Fruit fly (Drosophila melanogaster) whole organism, embryonic: ENCODE data around the gene beag.

Experiments used
- Ada2b ChIP-seq: fragments of 200-800 bp; sonication (Bioruptor generic); IDR thresholded peaks from 2 replicates; pipeline ENCODE4 v1.3.6; 2022; ENCODE audit warnings: missing biosample characterization, missing genetic modification characterization
- Aef1 ChIP-seq: fragments of 200-800 bp; sonication (Bioruptor generic); IDR thresholded peaks from 3 replicates; pipeline ENCODE4 v1.3.6; 2022; ENCODE audit warnings: missing biosample characterization, missing genetic modification characterization
- Asciz ChIP-seq: fragments of 200-800 bp; sonication (Bioruptor generic); optimal IDR thresholded peaks from 2 replicates; lab custom pipeline; 2017; ENCODE audit warnings: missing biosample characterization, mild to moderate bottlenecking, missing genetic modification characterization, missing genetic modification reagents
- CG10366 ChIP-seq: fragments of 200-800 bp; sonication (Bioruptor generic); IDR thresholded peaks from 2 replicates; pipeline ENCODE4 v1.3.6; 2022; ENCODE audit warnings: missing biosample characterization, missing genetic modification characterization
- CG10959 ChIP-seq: fragments of 200-800 bp; sonication (Bioruptor generic); IDR thresholded peaks from 2 replicates; pipeline ENCODE4 v1.3.6; 2022; ENCODE audit warnings: missing biosample characterization, missing genetic modification characterization
- CG12659 ChIP-seq: fragments of 200-800 bp; sonication (Bioruptor generic); optimal IDR thresholded peaks from 3 replicates; lab custom pipeline; 2017; ENCODE audit warnings: mild to moderate bottlenecking, missing biosample characterization, missing genetic modification reagents, missing genetic modification characterization
- CG12769 ChIP-seq: fragments of 200-800 bp; sonication (Bioruptor generic); optimal IDR thresholded peaks from 2 replicates; lab custom pipeline; 2019; ENCODE audit warnings: missing biosample characterization, mild to moderate bottlenecking, missing genetic modification characterization, moderate library complexity
- CG13424 ChIP-seq: fragments of 200-800 bp; sonication (Bioruptor generic); optimal IDR thresholded peaks from 2 replicates; lab custom pipeline; 2019; ENCODE audit warnings: missing biosample characterization, mild to moderate bottlenecking, missing genetic modification characterization, moderate library complexity
- CG14014 ChIP-seq: fragments of 200-800 bp; sonication (Bioruptor generic); IDR thresholded peaks from 2 replicates; pipeline ENCODE4 v1.3.6; 2022; ENCODE audit warnings: missing biosample characterization, missing genetic modification characterization
- CG14667 ChIP-seq: fragments of 200-800 bp; sonication (Bioruptor generic); IDR thresholded peaks from 2 replicates; pipeline ENCODE4 v1.3.6; 2022; ENCODE audit warnings: missing biosample characterization, missing genetic modification characterization
- CG1603 ChIP-seq: fragments of 200-800 bp; sonication (Bioruptor generic); optimal IDR thresholded peaks from 2 replicates; lab custom pipeline; 2019; ENCODE audit warnings: missing biosample characterization, mild to moderate bottlenecking, missing genetic modification characterization, moderate library complexity
- CG17359 ChIP-seq: fragments of 200-800 bp; sonication (Bioruptor generic); optimal IDR thresholded peaks from 3 replicates; lab custom pipeline; 2018; ENCODE audit warnings: missing biosample characterization, mild to moderate bottlenecking, missing genetic modification characterization, moderate library complexity
- CG17612 ChIP-seq: fragments of 200-800 bp; sonication (Bioruptor generic); IDR thresholded peaks from 2 replicates; pipeline ENCODE4 v1.3.6; 2022; ENCODE audit warnings: missing biosample characterization, missing genetic modification characterization
- CG17912 ChIP-seq: fragments of 200-800 bp; sonication (Bioruptor generic); optimal IDR thresholded peaks from 2 replicates; lab custom pipeline; 2018; ENCODE audit warnings: missing biosample characterization, mild to moderate bottlenecking, missing genetic modification characterization
- CG2678 ChIP-seq: fragments of 200-800 bp; sonication (Bioruptor generic); optimal IDR thresholded peaks from 3 replicates; lab custom pipeline; 2019; ENCODE audit warnings: missing biosample characterization, mild to moderate bottlenecking, missing genetic modification characterization, moderate library complexity
- CG2875 ChIP-seq: fragments of 200-800 bp; sonication (Bioruptor generic); optimal IDR thresholded peaks from 2 replicates; lab custom pipeline; 2017; ENCODE audit warnings: missing biosample characterization, mild to moderate bottlenecking, missing genetic modification characterization, missing genetic modification reagents
- CG8089 ChIP-seq: fragments of 200-800 bp; sonication (Bioruptor generic); optimal IDR thresholded peaks from 3 replicates; lab custom pipeline; 2016; ENCODE audit warnings: missing biosample characterization, missing genetic modification characterization
- D ChIP-seq, 2 experiments: fragments of 200-800 bp in 1 of 2; fragments of >200 bp in 1 of 2; sonication (Bioruptor generic) in 1 of 2; optimal IDR thresholded peaks; 2 replicates in 1 of 2; 3 replicates in 1 of 2; lab custom pipeline; 2017; ENCODE audit warnings: mild to moderate bottlenecking in 1 of 2, missing biosample characterization in 1 of 2, missing genetic modification characterization in 1 of 2, missing genetic modification reagents in 1 of 2
- Dbx ChIP-seq: fragments of 200-800 bp; sonication (Bioruptor generic); IDR thresholded peaks from 3 replicates; pipeline ENCODE4 v1.3.6; 2022; ENCODE audit warnings: missing biosample characterization, missing genetic modification characterization
- Deaf1 ChIP-seq: fragments of 200-800 bp; optimal IDR thresholded peaks from 3 replicates; lab custom pipeline; 2019; ENCODE audit warnings: missing biosample characterization, mild to moderate bottlenecking, missing genetic modification characterization, moderate library complexity
- Ets97D ChIP-seq: fragments of 200-800 bp; sonication (Bioruptor generic); optimal IDR thresholded peaks from 3 replicates; lab custom pipeline; 2016; ENCODE audit warnings: missing biosample characterization, missing genetic modification characterization
- Hand ChIP-seq: fragments of 200-800 bp; sonication (Bioruptor generic); optimal IDR thresholded peaks from 2 replicates; lab custom pipeline; 2017; ENCODE audit warnings: mild to moderate bottlenecking, missing biosample characterization, missing genetic modification reagents, missing genetic modification characterization
- Oaz ChIP-seq: fragments of 200-800 bp; sonication (Bioruptor generic); IDR thresholded peaks from 2 replicates; pipeline ENCODE4 v1.3.6; 2022; ENCODE audit warnings: missing biosample characterization, missing genetic modification characterization
- Oli ChIP-seq: fragments of 200-800 bp; sonication (Bioruptor generic); optimal IDR thresholded peaks from 2 replicates; lab custom pipeline; 2018; ENCODE audit warnings: missing biosample characterization, mild to moderate bottlenecking, missing genetic modification characterization, moderate library complexity
- Ptx1 ChIP-seq: fragments of 200-800 bp; sonication (Bioruptor generic); IDR thresholded peaks from 2 replicates; pipeline ENCODE4 v1.3.6; 2022; ENCODE audit warnings: missing biosample characterization, missing genetic modification characterization
- Xbp1 ChIP-seq: fragments of 200-800 bp; sonication (Bioruptor generic); optimal IDR thresholded peaks from 3 replicates; lab custom pipeline; 2016; ENCODE audit warnings: missing biosample characterization, mild to moderate bottlenecking, missing genetic modification characterization
- Xrp1 ChIP-seq: fragments of 200-800 bp; sonication (Bioruptor generic); IDR thresholded peaks from 2 replicates; pipeline ENCODE4 v1.3.6; 2022; ENCODE audit warnings: missing biosample characterization, missing genetic modification characterization
- ato ChIP-seq: fragments of 200-800 bp; sonication (Bioruptor generic); IDR thresholded peaks from 2 replicates; pipeline ENCODE4 v1.3.6; 2022; ENCODE audit warnings: missing biosample characterization, missing genetic modification characterization; ENCODE audit not compliant: partially characterized antibody
- cwo ChIP-seq: fragments of 200-800 bp; sonication (Bioruptor generic); optimal IDR thresholded peaks from 3 replicates; lab custom pipeline; 2017; ENCODE audit warnings: missing biosample characterization, missing genetic modification characterization, mild to moderate bottlenecking, moderate library complexity, missing genetic modification reagents
- dpn ChIP-seq, 2 experiments: fragments of 200-800 bp; sonication (Bioruptor generic); optimal IDR thresholded peaks; 3 replicates each; lab custom pipeline; 2016; ENCODE audit warnings: missing biosample characterization in 2 of 2, missing genetic modification characterization in 2 of 2
- dysf ChIP-seq: fragments of 200-800 bp; sonication (Bioruptor generic); IDR thresholded peaks from 3 replicates; pipeline ENCODE4 v1.3.6; 2022; ENCODE audit warnings: missing biosample characterization, missing genetic modification characterization
- esg ChIP-seq: fragments of 200-800 bp; sonication (Bioruptor generic); conservative IDR thresholded peaks from 2 replicates; pipeline ENCODE4 v1.3.6; 2022; ENCODE audit warnings: missing biosample characterization, missing genetic modification characterization
- gcm ChIP-seq: fragments of 200-800 bp; sonication (Bioruptor generic); optimal IDR thresholded peaks from 2 replicates; lab custom pipeline; 2019; ENCODE audit warnings: missing biosample characterization, mild to moderate bottlenecking, missing genetic modification characterization, moderate library complexity
- grau ChIP-seq: fragments of 200-800 bp; optimal IDR thresholded peaks from 3 replicates; lab custom pipeline; 2019; ENCODE audit warnings: missing biosample characterization, mild to moderate bottlenecking, missing genetic modification characterization, moderate library complexity
- gro ChIP-seq: fragments of 200-800 bp; sonication (Bioruptor generic); optimal IDR thresholded peaks from 2 replicates; lab custom pipeline; 2016; ENCODE audit warnings: missing biosample characterization, missing genetic modification characterization
- lab ChIP-seq: fragments of 200-800 bp; sonication (Bioruptor generic); optimal IDR thresholded peaks from 3 replicates; lab custom pipeline; 2017; ENCODE audit warnings: missing biosample characterization, missing genetic modification characterization, mild to moderate bottlenecking, moderate library complexity, missing genetic modification reagents
- mam ChIP-seq: fragments of 200-800 bp; sonication (Bioruptor generic); optimal IDR thresholded peaks from 3 replicates; lab custom pipeline; 2016; ENCODE audit warnings: missing biosample characterization, missing genetic modification characterization
- nmo ChIP-seq: fragments of 200-800 bp; sonication (Bioruptor generic); optimal IDR thresholded peaks from 2 replicates; lab custom pipeline; 2018; ENCODE audit warnings: missing biosample characterization, mild to moderate bottlenecking, missing genetic modification characterization, moderate library complexity
- prd ChIP-seq, 3 experiments: fragments of >200 bp in 2 of 3; fragments of 200-800 bp in 1 of 3; sonication (Bioruptor generic) in 1 of 3; optimal IDR thresholded peaks in 2 of 3; IDR thresholded peaks in 1 of 3; 2 replicates in 2 of 3; 3 replicates in 1 of 3; pipeline versions ENCODE4 v1.3.6 to Lab custom; 2017 to 2022; ENCODE audit warnings: missing biosample characterization in 1 of 3, missing genetic modification characterization in 1 of 3
- ranshi ChIP-seq: fragments of 200-800 bp; sonication (Bioruptor generic); IDR thresholded peaks from 2 replicates; pipeline ENCODE4 v1.3.6; 2022; ENCODE audit warnings: missing biosample characterization, missing genetic modification characterization
- scrt ChIP-seq: fragments of 200-800 bp; sonication (Bioruptor generic); optimal IDR thresholded peaks from 2 replicates; lab custom pipeline; 2018; ENCODE audit warnings: missing biosample characterization, mild to moderate bottlenecking, missing genetic modification characterization, moderate library complexity
- stc ChIP-seq: fragments of 200-800 bp; sonication (Bioruptor generic); IDR thresholded peaks from 2 replicates; pipeline ENCODE4 v1.3.6; 2022; ENCODE audit warnings: missing biosample characterization, missing genetic modification characterization
- unpg ChIP-seq: fragments of 200-800 bp; sonication (Bioruptor generic); optimal IDR thresholded peaks from 3 replicates; lab custom pipeline; 2018; ENCODE audit warnings: missing biosample characterization, mild to moderate bottlenecking, missing genetic modification characterization, moderate library complexity
- vvl ChIP-seq: fragments of 200-800 bp; sonication (Bioruptor generic); IDR thresholded peaks from 2 replicates; pipeline ENCODE4 v1.3.6; 2022; ENCODE audit warnings: missing biosample characterization, missing genetic modification characterization
- z ChIP-seq: fragments of 200-800 bp; sonication (Bioruptor generic); IDR thresholded peaks from 3 replicates; pipeline ENCODE4 v1.3.6; 2022; ENCODE audit warnings: missing biosample characterization, missing genetic modification characterization
- zf30C ChIP-seq: fragments of 200-800 bp; sonication (Bioruptor generic); optimal IDR thresholded peaks from 3 replicates; lab custom pipeline; 2018; ENCODE audit warnings: missing biosample characterization, mild to moderate bottlenecking, missing genetic modification characterization

Gene beag

DNA sequence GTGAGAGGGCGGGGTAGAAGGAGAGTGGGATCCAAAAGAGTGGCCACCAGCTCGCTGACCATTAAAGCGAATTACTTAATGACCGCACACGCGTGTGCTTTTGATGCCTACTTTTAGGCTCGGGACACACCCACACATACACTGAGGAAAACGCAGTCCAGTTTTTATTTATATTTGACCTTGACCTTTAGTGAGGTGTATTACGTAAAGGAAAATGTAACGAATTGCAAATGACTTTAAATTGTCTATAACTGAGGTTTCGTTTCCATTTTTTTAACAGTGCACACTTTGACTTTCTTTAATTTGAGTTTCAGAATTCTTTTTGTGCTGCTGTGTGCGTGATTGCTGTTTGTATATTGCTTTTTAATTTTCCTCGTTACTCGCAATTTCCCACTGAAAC is 20.4 kb upstream of the beag start (continued):
- TF ChIP-seq CG17912 (GFP tag; lab: Kevin White, UChicago) (no peak), ranshi (GFP tag; lab: Robert Waterston, UW) (0 out of 2 replicates have a peak, but pooled peaks have one; percentile 31), CG10959 (GFP tag; lab: Robert Waterston, UW) (no peak), Oli (tag; lab: Kevin White, UChicago) (no peak)

DNA sequence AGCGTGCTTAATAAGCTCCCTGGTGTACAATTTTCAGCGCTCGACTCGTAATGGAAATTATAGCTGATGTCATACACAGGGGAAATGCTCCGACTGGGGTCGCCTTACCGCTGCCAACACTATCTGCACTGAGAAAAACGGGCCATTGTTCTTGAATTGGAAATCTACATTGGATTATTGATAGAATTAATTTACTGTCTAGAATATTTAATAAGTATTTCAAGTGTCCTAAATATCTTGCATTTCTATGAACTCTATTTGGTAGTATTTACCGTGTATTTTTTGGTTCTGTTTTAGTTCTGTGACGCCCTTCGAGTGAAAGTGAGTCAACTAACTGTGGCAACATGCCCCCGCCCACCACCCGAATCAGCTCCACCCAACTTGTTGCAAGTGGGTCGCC is 18.5 kb upstream of the beag start:
- TF ChIP-seq Xrp1 (peak; percentile 53; the same call in 1 of the 2 replicates), prd (optimal IDR thresholded peaks at IDR 0.05; lab: Kevin White, UChicago) (no peak), prd (GFP tag; IDR thresholded peaks at IDR 0.05; lab: Robert Waterston, UW) (peak; percentile 39; the same call in 1 of the 3 replicates), Oaz (GFP tag; lab: Robert Waterston, UW) (peak; percentile 38), Asciz (GFP tag; lab: Kevin White, UChicago) (peak; percentile 46), dpn (GFP tag; optimal IDR thresholded peaks at IDR 0.05; lab: Kevin White, UChicago) (peak in 1 of 2 experiments; percentile 17), cwo (peak; percentile 39), CG13424 (tag; lab: Kevin White, UChicago) (peak; percentile 30), Hand (GFP tag; lab: Kevin White, UChicago) (peak; percentile 25), CG17359 (tag; lab: Kevin White, UChicago) (peak; percentile 65), CG2678 (tag; lab: Kevin White, UChicago) (peak; percentile 63), ato (GFP tag; lab: Robert Waterston, UW) (no peak), mam (GFP tag; lab: Kevin White, UChicago) (peak; percentile 2), CG8089 (no peak), Aef1 (GFP tag; lab: Robert Waterston, UW) (0 out of 3 replicates have a peak, but pooled peaks have one; percentile 14), zf30C (peak; percentile 28), gro (GFP tag; lab: Kevin White, UChicago) (no peak), Ets97D (GFP tag; lab: Kevin White, UChicago) (no peak), CG1603 (peak; percentile 58), D (optimal IDR thresholded peaks at IDR 0.05; lab: Kevin White, UChicago) (no peak), D (GFP tag; optimal IDR thresholded peaks at IDR 0.05; lab: Kevin White, UChicago) (peak; percentile 15), Ada2b (0 out of 2 replicates have a peak, but pooled peaks have one; percentile 16), Dbx (peak; percentile 41; the same call in 1 of the 3 replicates), CG10366 (GFP tag; lab: Robert Waterston, UW) (peak; percentile 51; the same call in 1 of the 2 replicates), CG12769 (tag; lab: Kevin White, UChicago) (peak; percentile 54), CG12659 (GFP tag; lab: Kevin White, UChicago) (peak; percentile 26), esg (GFP tag; lab: Robert Waterston, UW) (0 out of 2 replicates have a peak, but pooled peaks have one; percentile 7), vvl (GFP tag; lab: Robert Waterston, UW) (peak; percentile 40; the same call in 1 of the 2 replicates), dysf (GFP tag; lab: Robert Waterston, UW) (peak; percentile 68), CG14667 (GFP tag; lab: Robert Waterston, UW) (no peak), Oli (tag; lab: Kevin White, UChicago) (peak; percentile 35), gcm (GFP tag; lab: Kevin White, UChicago) (no peak), Ptx1 (GFP tag; lab: Robert Waterston, UW) (peak; percentile 46), grau (tag; lab: Kevin White, UChicago) (peak; percentile 40), CG14014 (peak; percentile 35; the same call in 1 of the 2 replicates), z (GFP tag; lab: Robert Waterston, UW) (peak; percentile 46; the same call in 1 of the 3 replicates), CG17612 (GFP tag; lab: Robert Waterston, UW) (no peak), scrt (GFP tag; lab: Kevin White, UChicago) (peak; percentile 79), CG2875 (GFP tag; lab: Kevin White, UChicago) (peak; percentile 39), nmo (GFP tag; lab: Kevin White, UChicago) (peak; percentile 9), unpg (GFP tag; lab: Kevin White, UChicago) (peak; percentile 43), Xbp1 (peak; percentile 34), lab (GFP tag; lab: Kevin White, UChicago) (peak; percentile 70), Deaf1 (tag; lab: Kevin White, UChicago) (peak; percentile 32), stc (GFP tag; lab: Robert Waterston, UW) (peak; percentile 31; the same call in 1 of the 2 replicates)
